Fruit fly (Drosophila melanogaster) Kc167 (cell line): ENCODE data around the gene CG43085.

Experiments used
- h ChIP-seq: fragments of >200 bp; optimal IDR thresholded peaks from 3 replicates; lab custom pipeline; 2018; ENCODE audit warnings: missing external identifiers
- psq ChIP-seq: fragments of >200 bp; optimal IDR thresholded peaks from 2 replicates; lab custom pipeline; 2017; ENCODE audit warnings: missing external identifiers
- ttk ChIP-seq: sonication (Bioruptor generic); optimal IDR thresholded peaks from 2 replicates; lab custom pipeline; 2017; ENCODE audit warnings: missing external identifiers

- TF ChIP-seq ttk (lab: Kevin White, UChicago): no peak
- no peak for TF ChIP-seq psq (lab: Kevin White, UChicago)
- no peak for TF ChIP-seq h (lab: Kevin White, UChicago)
Measured at dm6 chr3L:17689579-17690191, 43.1 kb upstream of the CG43085 start, which contains the start of gene Ccn.
